Worm (Caenorhabditis elegans): Measurements from ENCODE around the gene M03A8.3.

DNA sequence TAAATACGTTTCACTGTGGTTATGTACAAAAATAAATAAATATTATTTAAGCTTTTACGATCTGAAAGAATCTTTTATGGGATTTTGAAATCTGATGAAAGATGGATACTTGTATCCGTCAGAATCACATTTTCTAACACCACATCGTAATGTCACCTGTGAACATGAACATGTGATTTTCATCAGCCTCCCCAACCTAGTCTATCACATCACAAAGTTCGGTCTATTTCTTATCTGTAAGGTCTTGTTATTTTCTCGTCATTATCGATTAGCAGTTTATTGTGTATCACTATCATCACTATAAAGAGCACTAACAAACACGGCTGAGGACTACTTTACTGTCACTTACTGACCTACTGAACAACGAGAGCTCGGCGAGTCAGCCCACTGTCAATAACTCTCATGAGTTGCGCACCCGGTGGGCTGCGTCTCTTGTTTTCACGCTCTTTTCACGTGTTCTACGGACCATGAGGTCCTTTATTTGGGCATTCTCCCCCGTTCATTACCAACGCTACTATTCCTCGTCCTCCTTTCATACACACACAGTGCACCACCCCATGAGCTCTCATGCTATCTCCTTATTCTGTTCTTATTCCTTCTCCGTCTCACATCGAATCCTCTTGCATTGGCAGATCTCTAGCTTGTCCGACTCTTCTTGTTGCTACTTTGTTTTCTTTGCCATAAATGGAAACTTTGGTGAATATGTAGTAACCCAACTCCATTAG, 7.4 kb downstream of the M03A8.3 start:
- TF ChIP-seq unc-3 (GFP tag; conservative IDR thresholded peaks at IDR 0.05) (no peak), unc-3 (tag; optimal IDR thresholded peaks at IDR 0.05) (no peak), pha-4 (tag; optimal IDR thresholded peaks at IDR 0.05) (no peak), fkh-6 (tag; optimal IDR thresholded peaks at IDR 0.05) (no peak), tbx-2 (tag; optimal IDR thresholded peaks at IDR 0.05) (peak; percentile 41), nhr-11 (tag; optimal IDR thresholded peaks at IDR 0.05) (no peak), C38D4.7 (GFP tag; optimal IDR thresholded peaks at IDR 0.05) (no peak), nfya-1 (tag; optimal IDR thresholded peaks at IDR 0.05) (peak; percentile 46), ref-2 (tag; optimal IDR thresholded peaks at IDR 0.05) (peak; percentile 53), gmeb-2 (tag; optimal IDR thresholded peaks at IDR 0.05) (no peak), ahr-1 (tag; optimal IDR thresholded peaks at IDR 0.05) (no peak), fax-1 (tag; optimal IDR thresholded peaks at IDR 0.05) (no peak)

All from whole organism, late embryonic.